Worm (Caenorhabditis elegans): ENCODE results near the gene srt-24.

The srt-24 gene

DNA sequence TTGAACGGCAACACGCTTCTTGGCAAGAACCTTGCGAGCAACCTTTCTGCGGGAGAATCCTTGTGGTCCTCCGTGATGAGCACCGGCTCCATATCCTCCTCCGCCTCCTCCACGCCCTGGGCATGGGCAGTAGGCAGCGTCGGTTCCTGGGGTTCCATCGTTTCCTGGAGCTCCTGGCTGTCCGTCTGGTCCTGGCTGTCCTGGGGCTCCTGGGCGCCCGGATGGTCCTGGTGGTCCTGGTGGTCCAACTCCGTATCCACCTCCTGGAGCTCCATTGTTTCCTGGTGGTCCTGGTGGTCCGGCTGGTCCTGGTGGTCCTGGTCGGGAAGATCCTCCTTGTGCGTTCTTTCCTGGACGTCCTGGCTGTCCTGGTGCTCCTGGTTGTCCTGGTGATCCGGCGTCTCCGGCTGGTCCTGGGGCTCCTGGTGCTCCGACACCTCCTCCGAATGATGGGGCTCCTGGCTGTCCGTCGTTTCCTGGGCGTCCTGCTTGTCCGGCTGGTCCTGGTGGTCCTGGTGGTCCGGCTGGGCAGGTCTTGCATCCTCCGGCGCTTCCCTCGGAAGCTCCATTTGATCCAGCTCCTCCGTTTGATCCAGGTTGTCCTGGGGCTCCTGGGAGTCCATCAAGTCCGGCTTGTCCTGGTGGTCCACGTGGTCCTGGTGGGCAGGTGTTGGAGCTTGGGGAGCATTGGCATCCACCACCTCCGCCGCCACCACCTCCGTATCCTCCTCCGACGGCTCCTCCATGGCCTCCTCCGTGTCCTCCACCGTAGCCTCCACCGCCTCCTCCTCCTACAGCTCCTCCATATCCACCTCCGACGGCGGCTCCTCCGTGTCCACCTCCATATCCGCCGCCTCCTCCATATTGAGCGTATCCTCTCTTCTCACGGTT lies 31.9 kb upstream of the srt-24 start:
- TF ChIP-seq lin-39 (tag; optimal IDR thresholded peaks at IDR 0.05) = no peak
- TF ChIP-seq jun-1 (tag; optimal IDR thresholded peaks at IDR 0.05) = no peak
- TF ChIP-seq daf-12 (tag; optimal IDR thresholded peaks at IDR 0.05) = no peak
- TF ChIP-seq aly-2 (tag; optimal IDR thresholded peaks at IDR 0.05) = no peak
- TF ChIP-seq pqm-1 (tag; optimal IDR thresholded peaks at IDR 0.05) = no peak
- no peak for TF ChIP-seq elt-1 (tag; optimal IDR thresholded peaks at IDR 0.05)

DNA sequence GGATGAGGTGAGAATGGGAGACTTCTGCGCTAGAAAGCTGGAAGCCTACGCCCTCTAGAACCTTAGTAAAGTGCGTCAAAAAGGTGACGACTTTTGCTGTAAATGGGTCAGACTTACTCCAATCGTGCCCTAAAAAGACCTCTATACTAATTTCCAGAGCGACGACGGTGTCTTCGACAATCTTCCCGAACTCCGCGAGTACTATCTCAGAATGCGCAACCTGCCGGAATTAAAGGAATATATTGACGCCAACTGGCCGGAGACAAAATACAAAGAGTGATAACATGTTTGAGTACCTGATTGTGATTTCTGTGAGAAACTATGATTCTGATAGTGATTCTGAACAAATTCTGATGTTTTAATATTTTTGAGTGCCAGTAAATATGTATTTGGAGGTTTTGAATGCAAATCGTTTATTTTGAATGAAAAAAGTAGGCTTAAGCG lies 31.2 kb upstream of the srt-24 start:
- TF ChIP-seq elt-3 (tag; optimal IDR thresholded peaks at IDR 0.05) (peak in 1 of 3 experiments; percentile 36), tbx-2 (tag; optimal IDR thresholded peaks at IDR 0.05) (no peak), nhr-23 (tag; optimal IDR thresholded peaks at IDR 0.05) (peak; percentile 49), zag-1 (tag; optimal IDR thresholded peaks at IDR 0.05) (no peak), ama-1 (optimal IDR thresholded peaks at IDR 0.05) (peak; percentile 82), nhr-43 (tag; optimal IDR thresholded peaks at IDR 0.05; ENCODE audit: poor library complexity, severe bottlenecking) (peak; percentile 22), nhr-25 (tag; optimal IDR thresholded peaks at IDR 0.05) (peak; percentile 5), elt-1 (tag; optimal IDR thresholded peaks at IDR 0.05) (no peak), lsy-12 (tag; optimal IDR thresholded peaks at IDR 0.05) (no peak)

DNA sequence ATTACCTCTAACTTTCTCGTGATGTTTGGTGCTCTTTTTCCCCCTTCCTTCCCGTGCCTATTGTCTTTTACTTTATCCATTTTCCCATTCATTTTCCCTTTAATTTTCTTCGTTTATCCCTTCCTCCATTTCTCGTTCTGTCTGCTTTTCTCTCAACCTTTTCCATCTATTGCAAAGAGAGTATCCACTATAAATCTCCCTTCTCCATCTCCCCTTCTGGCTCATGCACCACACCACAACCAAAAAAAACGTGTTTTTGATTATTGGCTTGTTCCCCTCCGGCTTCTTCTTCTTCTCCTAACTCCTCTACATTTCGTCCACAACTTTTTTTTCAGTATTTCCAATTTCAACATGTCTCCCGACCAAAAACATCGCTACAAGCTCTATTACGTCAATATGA lies 29.4 kb upstream of the srt-24 start, which contains the start of gene gst-40:
Gene gst-40 (plus strand): TSS at position 236 of the 400 bp plus-strand sequence.
- TF ChIP-seq hmg-11 (tag; optimal IDR thresholded peaks at IDR 0.05) = peak; percentile 1
- TF ChIP-seq nhr-23 (tag; optimal IDR thresholded peaks at IDR 0.05) = no peak

DNA sequence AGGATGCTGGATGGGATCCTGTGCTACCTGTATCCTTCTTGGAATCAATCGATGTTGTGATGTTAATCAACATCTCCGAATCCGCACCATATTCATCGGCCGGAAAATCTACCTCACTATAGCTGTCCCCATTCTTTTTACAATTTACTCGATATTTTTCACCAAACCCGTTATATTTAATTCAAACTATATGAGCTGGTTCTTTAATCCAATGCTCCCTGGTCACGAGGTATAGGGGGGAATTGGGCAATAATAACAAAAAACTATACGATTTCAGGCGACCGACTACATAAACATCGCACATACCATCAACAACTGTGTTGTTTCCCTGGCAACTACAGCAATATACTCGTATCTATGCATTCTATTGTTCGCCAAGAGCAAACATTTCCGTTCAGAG lies 26.7 kb upstream of the srt-24 start:
- no peak for TF ChIP-seq egl-27 (tag; optimal IDR thresholded peaks at IDR 0.05)
- TF ChIP-seq tbx-2 (tag; optimal IDR thresholded peaks at IDR 0.05) = no peak
- no peak for TF ChIP-seq lin-39 (tag; optimal IDR thresholded peaks at IDR 0.05)
- no peak for TF ChIP-seq aly-2 (tag; optimal IDR thresholded peaks at IDR 0.05)
- no peak for TF ChIP-seq lsy-12 (tag; optimal IDR thresholded peaks at IDR 0.05)
- TF ChIP-seq fkh-10 (GFP tag; optimal IDR thresholded peaks at IDR 0.05) = no peak
- no peak for TF ChIP-seq hmg-11 (tag; optimal IDR thresholded peaks at IDR 0.05)
- no peak for TF ChIP-seq mml-1 (tag; optimal IDR thresholded peaks at IDR 0.05)
- TF ChIP-seq nhr-23 (tag; optimal IDR thresholded peaks at IDR 0.05) = no peak
- TF ChIP-seq ama-1 (optimal IDR thresholded peaks at IDR 0.05) = no peak
- TF ChIP-seq ceh-16 (tag; optimal IDR thresholded peaks at IDR 0.05) = no peak
- TF ChIP-seq nhr-77 (tag; optimal IDR thresholded peaks at IDR 0.05) = no peak
- TF ChIP-seq pha-4 (tag; optimal IDR thresholded peaks at IDR 0.05) = no peak
- TF ChIP-seq nhr-28 (tag; optimal IDR thresholded peaks at IDR 0.05) = no peak
- TF ChIP-seq daf-12 (tag; optimal IDR thresholded peaks at IDR 0.05) = no peak

DNA sequence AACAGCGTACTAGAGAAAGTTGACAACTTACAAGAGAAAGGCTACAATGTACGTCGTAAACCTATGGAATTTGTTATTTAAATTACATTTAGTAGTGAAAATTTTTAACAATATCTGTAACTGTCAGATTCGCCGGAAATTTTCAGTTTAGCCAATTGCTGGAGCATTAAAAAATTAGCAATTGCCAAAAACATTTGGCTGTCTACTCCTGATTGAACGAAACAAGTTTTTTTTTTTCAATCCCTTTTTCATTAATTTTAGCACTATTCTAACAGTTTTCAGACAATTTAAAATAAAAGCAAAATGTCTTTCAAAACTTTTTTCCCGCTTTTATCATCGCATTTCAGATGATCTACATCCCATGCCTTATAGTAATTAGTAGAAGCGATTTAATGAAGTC lies 26.1 kb upstream of the srt-24 start:
- TF ChIP-seq nhr-76 (tag; optimal IDR thresholded peaks at IDR 0.05) (no peak), hmg-11 (tag; optimal IDR thresholded peaks at IDR 0.05) (no peak), ztf-4 (tag; optimal IDR thresholded peaks at IDR 0.05) (no peak), nhr-77 (tag; optimal IDR thresholded peaks at IDR 0.05) (no peak), elt-2 (tag; optimal IDR thresholded peaks at IDR 0.05) (no peak), pqm-1 (tag; optimal IDR thresholded peaks at IDR 0.05) (no peak), egl-27 (tag; optimal IDR thresholded peaks at IDR 0.05) (no peak)

DNA sequence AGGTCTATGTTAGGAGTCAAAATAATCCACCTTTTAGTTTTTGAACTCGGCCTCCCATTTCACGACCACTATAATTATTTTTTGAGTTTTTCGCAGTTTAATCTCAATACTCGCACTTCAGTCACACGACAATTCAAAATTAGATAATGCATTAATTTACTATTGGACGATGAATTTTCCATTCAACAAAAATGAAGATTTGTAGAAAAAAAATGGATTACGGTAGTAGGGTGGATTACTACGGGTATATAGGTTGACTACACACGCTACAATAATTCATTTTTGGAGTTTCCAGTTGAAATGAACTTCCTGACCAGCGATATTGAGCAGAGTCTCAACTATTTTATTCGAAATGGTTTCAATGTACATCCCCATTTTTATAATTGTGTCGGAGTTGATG lies 25.6 kb upstream of the srt-24 start, which contains the start of gene srt-23:
Gene srt-23 (plus strand): TSS at position 301 of the 400 bp plus-strand sequence.
- TF ChIP-seq nhr-12 (tag; optimal IDR thresholded peaks at IDR 0.05) = no peak

DNA sequence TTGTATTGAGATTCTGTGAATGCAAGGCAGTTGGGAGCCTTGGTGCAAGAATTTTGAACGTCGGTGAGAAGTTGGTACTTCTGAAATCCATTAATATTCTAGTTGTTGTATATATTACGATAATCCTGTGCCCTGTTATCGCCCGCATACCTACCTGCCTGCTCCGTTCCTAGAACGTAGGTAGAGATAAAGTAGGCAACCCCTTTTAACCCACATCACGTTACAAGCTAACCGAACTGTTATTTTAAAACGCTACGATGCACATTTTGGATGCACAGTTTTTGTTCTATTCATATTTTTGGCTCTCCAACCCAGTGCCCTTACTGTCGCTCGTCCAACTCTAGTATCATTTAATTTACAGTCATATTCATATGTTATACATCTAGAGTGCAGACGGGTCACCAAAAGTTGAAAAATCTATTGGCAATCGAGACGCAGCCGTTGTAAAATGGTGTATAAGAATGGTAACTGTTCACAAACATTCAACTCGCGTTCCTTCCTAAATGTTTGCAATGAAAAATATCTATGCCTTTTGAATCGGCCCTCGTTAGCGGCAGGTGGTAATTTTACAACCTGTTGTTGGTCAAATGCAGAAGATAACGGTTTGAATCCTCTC lies 23.6 kb upstream of the srt-24 start:
- TF ChIP-seq snpc-4 (tag; optimal IDR thresholded peaks at IDR 0.05) (no peak), mml-1 (tag; optimal IDR thresholded peaks at IDR 0.05) (no peak), ZK546.5 (tag; optimal IDR thresholded peaks at IDR 0.05) (no peak), fkh-2 (tag; optimal IDR thresholded peaks at IDR 0.05) (no peak), elt-3 (tag; optimal IDR thresholded peaks at IDR 0.05) (no peak), nhr-12 (tag; optimal IDR thresholded peaks at IDR 0.05) (no peak), aly-2 (tag; optimal IDR thresholded peaks at IDR 0.05) (no peak), elt-2 (tag; optimal IDR thresholded peaks at IDR 0.05) (no peak), nhr-67 (tag; optimal IDR thresholded peaks at IDR 0.05) (no peak), ama-1 (optimal IDR thresholded peaks at IDR 0.05) (no peak), egl-27 (tag; optimal IDR thresholded peaks at IDR 0.05) (no peak)
